Fruit fly (Drosophila melanogaster) whole organism, prepupa: Measurements from ENCODE around the gene CG11035.

Experiments used
- Blimp-1 ChIP-seq: fragments of 200-800 bp; sonication (Bioruptor generic); optimal IDR thresholded peaks from 3 replicates; lab custom pipeline; 2017; ENCODE audit warnings: missing biosample characterization, missing genetic modification characterization, mild to moderate bottlenecking, moderate library complexity, missing genetic modification reagents
- CG10631 ChIP-seq: fragments of 200-800 bp; sonication (Bioruptor generic); optimal IDR thresholded peaks from 2 replicates; lab custom pipeline; 2016; ENCODE audit warnings: missing biosample characterization, missing genetic modification characterization
- CG10669 ChIP-seq: fragments of 200-800 bp; sonication (Bioruptor generic); optimal IDR thresholded peaks from 3 replicates; lab custom pipeline; 2018; ENCODE audit warnings: missing biosample characterization, mild to moderate bottlenecking, missing genetic modification characterization, moderate library complexity
- CG11294 ChIP-seq: fragments of 200-800 bp; sonication (Bioruptor generic); IDR thresholded peaks from 2 replicates; pipeline ENCODE4 v1.3.6; 2022; ENCODE audit warnings: missing biosample characterization, missing genetic modification characterization
- CG15336 ChIP-seq: fragments of 200-800 bp; sonication (Bioruptor generic); IDR thresholded peaks from 2 replicates; pipeline ENCODE4 v1.3.6; 2022; ENCODE audit warnings: missing biosample characterization, missing genetic modification characterization
- CG1621 ChIP-seq: fragments of 200-800 bp; sonication (Bioruptor generic); optimal IDR thresholded peaks from 3 replicates; lab custom pipeline; 2018; ENCODE audit warnings: missing biosample characterization, mild to moderate bottlenecking, missing genetic modification characterization
- CG3032 ChIP-seq: fragments of 200-800 bp; optimal IDR thresholded peaks from 2 replicates; lab custom pipeline; 2019; ENCODE audit warnings: missing biosample characterization, mild to moderate bottlenecking, missing genetic modification characterization, moderate library complexity
- CG31627 ChIP-seq: fragments of 200-800 bp; sonication (Bioruptor generic); optimal IDR thresholded peaks from 3 replicates; lab custom pipeline; 2016; ENCODE audit warnings: missing biosample characterization, missing genetic modification characterization
- CG32006 ChIP-seq: fragments of 200-800 bp; sonication (Bioruptor generic); optimal IDR thresholded peaks from 3 replicates; lab custom pipeline; 2017; ENCODE audit warnings: missing biosample characterization, mild to moderate bottlenecking, missing genetic modification characterization
- CG34406 ChIP-seq: fragments of 200-800 bp; sonication (Bioruptor generic); optimal IDR thresholded peaks from 3 replicates; lab custom pipeline; 2016; ENCODE audit warnings: missing biosample characterization, missing genetic modification characterization
- CG3919 ChIP-seq: fragments of 200-800 bp; sonication (Bioruptor generic); optimal IDR thresholded peaks from 3 replicates; lab custom pipeline; 2016; ENCODE audit warnings: missing biosample characterization, missing genetic modification characterization
- CG4318 ChIP-seq: fragments of 200-800 bp; sonication (Bioruptor generic); optimal IDR thresholded peaks from 3 replicates; lab custom pipeline; 2017; ENCODE audit warnings: missing biosample characterization, mild to moderate bottlenecking, missing genetic modification characterization
- CG6163 ChIP-seq: fragments of 200-800 bp; sonication (Bioruptor generic); IDR thresholded peaks from 3 replicates; pipeline ENCODE4 v1.3.6; 2022; ENCODE audit warnings: missing biosample characterization, missing genetic modification characterization
- CG6276 ChIP-seq: fragments of 200-800 bp; sonication (Bioruptor generic); optimal IDR thresholded peaks from 2 replicates; lab custom pipeline; 2017; ENCODE audit warnings: missing biosample characterization, mild to moderate bottlenecking, missing genetic modification characterization
- CG6808 ChIP-seq: fragments of 200-800 bp; sonication (Bioruptor generic); optimal IDR thresholded peaks from 3 replicates; lab custom pipeline; 2017; ENCODE audit warnings: missing biosample characterization, missing genetic modification characterization, mild to moderate bottlenecking, moderate library complexity, missing genetic modification reagents
- CG6854 ChIP-seq: fragments of 200-800 bp; sonication (Bioruptor generic); optimal IDR thresholded peaks from 2 replicates; lab custom pipeline; 2017; ENCODE audit warnings: missing biosample characterization, mild to moderate bottlenecking, missing genetic modification characterization
- CG7368 ChIP-seq: fragments of 200-800 bp; sonication (Bioruptor generic); optimal IDR thresholded peaks from 3 replicates; lab custom pipeline; 2016; ENCODE audit warnings: missing biosample characterization, missing genetic modification characterization
- CG8119 ChIP-seq: fragments of 200-800 bp; sonication (Bioruptor generic); IDR thresholded peaks from 3 replicates; pipeline ENCODE4 v1.3.6; 2022; ENCODE audit warnings: missing biosample characterization, missing genetic modification characterization
- CG8319 ChIP-seq: fragments of 200-800 bp; sonication (Bioruptor generic); optimal IDR thresholded peaks from 3 replicates; lab custom pipeline; 2016; ENCODE audit warnings: missing biosample characterization, missing genetic modification characterization
- CG8632 ChIP-seq: fragments of 200-800 bp; sonication (Bioruptor generic); optimal IDR thresholded peaks from 3 replicates; lab custom pipeline; 2016; ENCODE audit warnings: missing biosample characterization, missing genetic modification characterization
- CG9139 ChIP-seq: fragments of 200-800 bp; sonication (Bioruptor generic); optimal IDR thresholded peaks from 3 replicates; lab custom pipeline; 2017; ENCODE audit warnings: missing biosample characterization, mild to moderate bottlenecking, missing genetic modification characterization
- Eip75B ChIP-seq: fragments of 200-800 bp; sonication (Bioruptor generic); optimal IDR thresholded peaks from 3 replicates; lab custom pipeline; 2016; ENCODE audit warnings: missing biosample characterization, missing genetic modification characterization
- Eip78C ChIP-seq: fragments of 200-800 bp; sonication (Bioruptor generic); peaks from one replicate; lab custom pipeline; 2016; ENCODE audit warnings: missing biosample characterization, missing genetic modification characterization
- Eip93F ChIP-seq: fragments of 200-800 bp; sonication (Bioruptor generic); optimal IDR thresholded peaks from 2 replicates; lab custom pipeline; 2016; ENCODE audit warnings: missing biosample characterization, mild to moderate bottlenecking, missing genetic modification characterization
- Gug ChIP-seq: fragments of 200-800 bp; sonication (Bioruptor generic); IDR thresholded peaks from 2 replicates; pipeline ENCODE4 v1.3.6; 2022; ENCODE audit warnings: missing biosample characterization, missing genetic modification characterization
- Hr38 ChIP-seq: sonication (Bioruptor generic); optimal IDR thresholded peaks from 2 replicates; lab custom pipeline; 2016; ENCODE audit warnings: missing biosample characterization, missing genetic modification characterization
- Hr39 ChIP-seq: fragments of 200-800 bp; sonication (Bioruptor generic); optimal IDR thresholded peaks from 2 replicates; lab custom pipeline; 2016; ENCODE audit warnings: missing biosample characterization, missing genetic modification characterization
- Lpt ChIP-seq: fragments of 200-800 bp; sonication (Bioruptor generic); optimal IDR thresholded peaks from 3 replicates; lab custom pipeline; 2016; ENCODE audit warnings: missing biosample characterization, missing genetic modification characterization
- Met ChIP-seq: fragments of 200-800 bp; sonication (Bioruptor generic); optimal IDR thresholded peaks from 3 replicates; lab custom pipeline; 2016; ENCODE audit warnings: missing biosample characterization, missing genetic modification characterization
- OdsH ChIP-seq: fragments of 200-800 bp; sonication (Bioruptor generic); optimal IDR thresholded peaks from 3 replicates; lab custom pipeline; 2016; ENCODE audit warnings: missing biosample characterization, missing genetic modification characterization
- Smox ChIP-seq: fragments of 200-800 bp; sonication (Bioruptor generic); optimal IDR thresholded peaks from 3 replicates; lab custom pipeline; 2016; ENCODE audit warnings: missing biosample characterization, missing genetic modification characterization
- Sox102F ChIP-seq: fragments of 200-800 bp; sonication (Bioruptor generic); optimal IDR thresholded peaks from 2 replicates; lab custom pipeline; 2016; ENCODE audit warnings: missing biosample characterization, mild to moderate bottlenecking, missing genetic modification characterization
- Sox15 ChIP-seq: fragments of 200-800 bp; sonication (Bioruptor generic); optimal IDR thresholded peaks from 3 replicates; lab custom pipeline; 2016; ENCODE audit warnings: missing biosample characterization, missing genetic modification characterization
- achi ChIP-seq: fragments of 200-800 bp; sonication (Bioruptor generic); optimal IDR thresholded peaks from 3 replicates; lab custom pipeline; 2016; ENCODE audit warnings: missing biosample characterization, missing genetic modification characterization
- acj6 ChIP-seq: fragments of 200-800 bp; sonication (Bioruptor generic); optimal IDR thresholded peaks from 3 replicates; lab custom pipeline; 2016; ENCODE audit warnings: missing biosample characterization, missing genetic modification characterization
- dac ChIP-seq: fragments of 200-800 bp; sonication (Bioruptor generic); optimal IDR thresholded peaks from 2 replicates; lab custom pipeline; 2017; ENCODE audit warnings: missing biosample characterization, mild to moderate bottlenecking, missing genetic modification characterization
- eg ChIP-seq: fragments of 200-800 bp; sonication (Bioruptor generic); IDR thresholded peaks from 3 replicates; pipeline ENCODE4 v1.3.6; 2022; ENCODE audit warnings: missing biosample characterization, missing genetic modification characterization
- esn ChIP-seq: fragments of 200-800 bp; sonication (Bioruptor generic); optimal IDR thresholded peaks from 2 replicates; lab custom pipeline; 2016; ENCODE audit warnings: missing biosample characterization, mild to moderate bottlenecking, missing genetic modification characterization, moderate library complexity
- fd59A ChIP-seq: fragments of 200-800 bp; sonication (Bioruptor generic); optimal IDR thresholded peaks from 2 replicates; lab custom pipeline; 2017; ENCODE audit warnings: missing biosample characterization, mild to moderate bottlenecking, missing genetic modification characterization, missing genetic modification reagents
- fd85E ChIP-seq: fragments of 200-800 bp; sonication (Bioruptor generic); optimal IDR thresholded peaks from 3 replicates; lab custom pipeline; 2016; ENCODE audit warnings: missing biosample characterization, missing genetic modification characterization
- fkh ChIP-seq: fragments of 200-800 bp; sonication (Bioruptor generic); optimal IDR thresholded peaks from 3 replicates; lab custom pipeline; 2017; ENCODE audit warnings: missing biosample characterization, mild to moderate bottlenecking, missing genetic modification characterization, moderate library complexity
- net ChIP-seq: fragments of 200-800 bp; sonication (Bioruptor generic); optimal IDR thresholded peaks from 3 replicates; lab custom pipeline; 2016; ENCODE audit warnings: missing biosample characterization, missing genetic modification characterization
- pdm3 ChIP-seq: fragments of 200-800 bp; sonication (Bioruptor generic); optimal IDR thresholded peaks from 3 replicates; lab custom pipeline; 2016; ENCODE audit warnings: missing biosample characterization, missing genetic modification characterization
- salr ChIP-seq, 2 experiments: fragments of 200-800 bp; sonication (Bioruptor generic); optimal IDR thresholded peaks; 3 replicates each; lab custom pipeline; 2016 to 2018; ENCODE audit warnings: missing biosample characterization in 2 of 2, missing genetic modification characterization in 2 of 2, mild to moderate bottlenecking in 1 of 2
- ss ChIP-seq, 2 experiments: fragments of 200-800 bp; sonication (Bioruptor generic); optimal IDR thresholded peaks; 2 replicates in 1 of 2; 3 replicates in 1 of 2; lab custom pipeline; 2017 to 2018; ENCODE audit warnings: mild to moderate bottlenecking in 2 of 2, missing biosample characterization in 2 of 2, missing genetic modification characterization in 2 of 2, moderate library complexity in 1 of 2
- svp ChIP-seq: fragments of 200-800 bp; sonication (Bioruptor generic); peaks from one replicate; lab custom pipeline; 2016; ENCODE audit warnings: missing biosample characterization, missing genetic modification characterization
- topi ChIP-seq: fragments of 200-800 bp; sonication (Bioruptor generic); optimal IDR thresholded peaks from 3 replicates; lab custom pipeline; 2016; ENCODE audit warnings: missing biosample characterization, missing genetic modification characterization

Gene CG11035

dm6 chr3R:8029496-8030013, 3.3 kb downstream of the CG11035 start, which contains the start of gene ImpE3 (continued):
- TF ChIP-seq Met (peak; percentile 82), ss (GFP tag; optimal IDR thresholded peaks at IDR 0.05; lab: Kevin White, UChicago) (peak in 1 of 2 experiments; percentile 2), CG6163 (GFP tag; lab: Robert Waterston, UW) (0 out of 3 replicates have a peak, but pooled peaks have one; percentile 9), CG31627 (GFP tag; lab: Kevin White, UChicago) (peak; percentile 60), Sox102F (GFP tag; lab: Kevin White, UChicago) (peak; percentile 83), CG4318 (GFP tag; lab: Kevin White, UChicago) (peak; percentile 3), CG10669 (GFP tag; lab: Kevin White, UChicago) (peak; percentile 39), fd85E (peak; percentile 27), eg (GFP tag; lab: Robert Waterston, UW) (no peak), Gug (GFP tag; lab: Robert Waterston, UW) (no peak), Eip78C (GFP tag; lab: Kevin White, UChicago) (peak; percentile 87), Lpt (no peak), pdm3 (peak; percentile 58), CG6854 (GFP tag; lab: Kevin White, UChicago) (peak; percentile 31), CG1621 (tag; lab: Kevin White, UChicago) (no peak), CG8119 (GFP tag; lab: Robert Waterston, UW) (peak; percentile 41; the same call in 2 of the 3 replicates), CG8319 (GFP tag; lab: Kevin White, UChicago) (peak; percentile 21), acj6 (GFP tag; lab: Kevin White, UChicago) (peak; percentile 53), Smox (peak; percentile 80), CG3919 (peak; percentile 57), topi (peak; percentile 79)

dm6 chr3R:8027203-8027688, 5.6 kb downstream of the CG11035 start:
- TF ChIP-seq ss (GFP tag; optimal IDR thresholded peaks at IDR 0.05; lab: Kevin White, UChicago): peak; percentile 85 to 94
- peak; percentile 75 for TF ChIP-seq CG6808
- TF ChIP-seq CG10669 (GFP tag; lab: Kevin White, UChicago): peak; percentile 76
- peak; percentile 71 for TF ChIP-seq CG7368
- TF ChIP-seq fd59A (GFP tag; lab: Kevin White, UChicago): peak; percentile 50
- TF ChIP-seq Sox15 (GFP tag; lab: Kevin White, UChicago): peak; percentile 78
- peak; percentile 44 for TF ChIP-seq CG1621 (tag; lab: Kevin White, UChicago)
- TF ChIP-seq CG3919: peak; percentile 72
- TF ChIP-seq Sox102F (GFP tag; lab: Kevin White, UChicago): peak; percentile 83
- TF ChIP-seq Hr39: peak; percentile 63
- peak; percentile 82 for TF ChIP-seq CG9139 (GFP tag; lab: Kevin White, UChicago)
- peak; percentile 88 for TF ChIP-seq svp (GFP tag; lab: Kevin White, UChicago)
- peak; percentile 95 for TF ChIP-seq Eip78C (GFP tag; lab: Kevin White, UChicago)
- peak; percentile 88 for TF ChIP-seq CG15336 (GFP tag; lab: Robert Waterston, UW)
- TF ChIP-seq fd85E: peak; percentile 54
- TF ChIP-seq Smox: no peak
- TF ChIP-seq CG32006: peak; percentile 97
- TF ChIP-seq CG34406 (GFP tag; lab: Kevin White, UChicago): peak; percentile 92
- peak; percentile 52; the same call in 1 of the 2 replicates for TF ChIP-seq CG11294
- peak; percentile 87 for TF ChIP-seq net (GFP tag; lab: Kevin White, UChicago)
- TF ChIP-seq OdsH: peak; percentile 89
- TF ChIP-seq CG6163 (GFP tag; lab: Robert Waterston, UW): peak; percentile 75
- peak; percentile 76 for TF ChIP-seq pdm3
- TF ChIP-seq achi: peak; percentile 92
- no peak for TF ChIP-seq fkh (GFP tag; lab: Kevin White, UChicago)
- TF ChIP-seq Hr38 (GFP tag; lab: Kevin White, UChicago): no peak
- TF ChIP-seq Blimp-1 (GFP tag; lab: Kevin White, UChicago): peak; percentile 64
- peak; percentile 89 for TF ChIP-seq CG6276 (GFP tag; lab: Kevin White, UChicago)
- peak; percentile 66 for TF ChIP-seq dac (GFP tag; lab: Kevin White, UChicago)
- TF ChIP-seq acj6 (GFP tag; lab: Kevin White, UChicago): peak; percentile 85
- peak; percentile 39; the same call in 1 of the 2 replicates for TF ChIP-seq Gug (GFP tag; lab: Robert Waterston, UW)
- peak; percentile 42 for TF ChIP-seq Eip93F (GFP tag; lab: Kevin White, UChicago)
- TF ChIP-seq CG3032 (tag; lab: Kevin White, UChicago): peak; percentile 80
- TF ChIP-seq CG10631 (GFP tag; lab: Kevin White, UChicago): peak; percentile 92
- TF ChIP-seq CG6854 (GFP tag; lab: Kevin White, UChicago): peak; percentile 74
- TF ChIP-seq CG8632 (GFP tag; lab: Kevin White, UChicago): peak; percentile 94
- TF ChIP-seq esn: peak; percentile 91
- peak; percentile 77 for TF ChIP-seq Eip75B (GFP tag; lab: Kevin White, UChicago)
- peak; percentile 37 to 97 for TF ChIP-seq salr (GFP tag; optimal IDR thresholded peaks at IDR 0.05; lab: Kevin White, UChicago)
